Worm (Caenorhabditis elegans) whole organism, dauer: Measurements from ENCODE around the gene F13A2.5.

ENCODE experiments used
- unc-62 ChIP-seq: sonication (generic microtip); optimal IDR thresholded peaks from 2 replicates; lab custom pipeline; 2017; ENCODE audit warnings: missing biosample characterization, missing genetic modification reagents, missing genetic modification characterization

Gene F13A2.5

ce11 chrV:4401865-4402264, at the start of gene F13A2.5:
Gene F13A2.5, minus strand, starts transcription at chrV:4401965.
- TF ChIP-seq unc-62, result no peak

DNA sequence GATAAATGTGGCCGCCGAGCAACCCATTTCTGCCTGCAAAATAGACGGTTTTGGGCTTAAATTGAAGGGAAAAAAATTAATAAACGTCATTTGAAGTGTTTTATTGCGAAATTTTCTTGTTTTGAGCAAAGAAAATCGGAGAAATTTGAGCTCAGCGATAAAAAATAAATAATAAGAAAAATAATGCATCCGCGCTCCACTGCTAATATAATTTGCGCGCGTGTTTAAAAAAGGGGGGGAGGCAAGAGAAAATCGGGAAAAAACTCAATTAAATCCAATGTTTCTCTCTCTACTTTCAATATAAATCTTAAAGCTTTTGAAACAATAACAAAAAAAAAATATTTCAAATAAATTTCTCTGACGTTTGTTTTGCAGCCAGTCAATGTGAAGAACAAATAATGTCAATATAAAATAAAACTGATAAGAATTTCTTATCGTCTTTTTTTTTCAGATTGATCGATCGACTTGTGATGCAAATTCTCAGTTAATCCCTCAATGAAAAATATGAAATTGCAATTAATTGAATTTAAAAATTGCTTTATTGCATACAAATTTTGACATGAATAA, 48.8 kb upstream of the F13A2.5 start, which contains the start of gene rft-2:
TSS of gene rft-2 (minus strand) at position 41 of the 567 bp plus-strand sequence.
- no peak for TF ChIP-seq unc-62

ce11 chrV:4447637-4448036, 45.9 kb upstream of the F13A2.5 start:
- no peak for TF ChIP-seq unc-62

- no peak for TF ChIP-seq unc-62
Measured at ce11 chrV:4442749-4443381, 41.1 kb upstream of the F13A2.5 start, which contains the start of gene rft-1. Gene rft-1, minus strand, starts transcription at chrV:4443223.

DNA sequence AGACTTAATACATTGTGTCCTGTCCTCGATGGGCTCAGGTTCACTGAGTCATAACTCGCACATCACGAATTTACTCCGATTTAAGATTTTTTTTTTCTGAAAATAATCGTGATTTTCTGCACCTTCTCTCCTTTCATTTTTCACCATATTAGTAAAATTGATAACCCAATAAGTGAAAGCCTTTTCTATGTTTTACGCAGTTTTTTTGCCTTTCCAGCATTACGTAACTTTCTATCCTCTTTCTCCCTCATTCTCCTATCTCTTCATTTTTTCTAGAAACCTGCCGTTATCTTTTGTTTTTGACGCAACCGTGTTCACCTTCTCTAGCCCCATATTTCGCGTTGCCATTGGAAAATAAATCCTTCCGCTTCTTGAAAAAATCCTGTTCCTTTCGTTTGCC, 35.5 kb upstream of the F13A2.5 start:
- TF ChIP-seq unc-62, result no peak

DNA sequence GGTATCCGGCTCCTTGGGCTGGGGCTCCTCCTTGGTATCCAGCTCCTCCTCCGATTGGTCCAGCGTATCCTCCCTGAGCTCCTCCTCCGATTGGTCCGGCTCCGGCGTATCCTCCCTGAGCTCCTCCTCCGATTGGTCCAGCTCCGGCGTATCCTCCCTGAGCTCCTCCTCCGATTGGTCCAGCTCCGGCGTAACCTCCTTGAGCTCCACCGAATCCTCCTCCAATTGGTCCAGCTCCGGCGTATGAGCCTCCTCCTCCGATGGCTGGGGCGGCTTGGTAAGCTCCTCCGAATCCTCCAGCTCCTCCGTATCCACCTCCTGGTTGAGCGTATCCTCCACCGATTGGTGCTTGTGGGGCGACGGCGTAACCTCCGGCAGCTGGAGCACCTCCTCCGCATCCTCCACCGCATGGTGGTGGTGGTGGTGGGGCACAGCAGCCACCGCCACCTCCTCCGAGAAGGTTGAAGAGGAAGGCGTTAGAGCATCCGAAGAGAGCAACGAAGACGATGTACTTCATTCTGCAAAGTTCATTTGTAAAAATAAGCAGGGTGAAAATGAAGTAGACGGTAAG, 33.7 kb upstream of the F13A2.5 start, which contains the start of gene Y47D7A.13:
TSS of gene Y47D7A.13 (minus strand) at position 517 of the 571 bp plus-strand sequence.
- TF ChIP-seq unc-62, result no peak

DNA sequence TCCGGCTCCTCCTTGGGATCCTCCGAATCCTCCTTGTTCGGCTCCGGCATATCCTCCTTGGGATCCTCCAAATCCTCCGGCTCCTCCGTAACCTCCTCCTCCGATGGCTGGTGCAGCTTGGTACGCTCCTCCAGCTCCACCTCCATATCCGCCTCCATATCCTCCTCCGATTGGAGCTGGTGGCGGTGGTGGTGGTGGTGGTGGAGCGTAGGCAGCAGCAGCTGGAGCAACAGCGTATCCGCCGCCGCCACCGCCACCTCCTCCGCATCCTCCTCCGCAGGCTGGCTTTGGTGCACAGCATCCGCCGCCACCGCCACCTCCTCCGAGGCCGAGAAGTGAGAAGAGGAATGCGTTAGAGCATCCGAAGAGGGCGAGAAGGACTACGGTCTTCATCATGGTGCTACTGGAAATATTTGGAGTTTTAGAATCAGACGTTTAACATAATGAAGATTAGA, 31.0 kb upstream of the F13A2.5 start, which contains the start of gene Y47D7A.15:
TSS of gene Y47D7A.15 (minus strand) at position 405 of the 455 bp plus-strand sequence.
- no peak for TF ChIP-seq unc-62

DNA sequence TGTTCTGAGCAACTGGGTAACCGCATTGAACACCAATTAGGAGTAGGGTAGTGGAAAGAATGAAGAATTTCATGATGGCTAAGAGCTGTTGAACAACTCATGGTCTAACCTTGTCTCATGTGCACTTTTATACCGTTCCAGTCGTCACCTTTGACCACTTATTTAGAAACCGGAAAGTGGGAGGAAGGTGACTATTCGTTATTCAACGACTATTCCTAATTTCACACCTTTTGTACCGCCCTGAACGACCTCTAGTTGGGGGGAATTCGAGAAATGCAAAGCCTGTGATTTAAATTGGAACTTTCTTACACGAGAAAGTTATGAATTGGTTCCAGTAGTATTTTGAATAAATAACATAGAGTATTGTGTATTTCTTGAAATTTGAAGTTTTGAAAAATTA, 27.8 kb upstream of the F13A2.5 start, which contains the start of gene Y47D7A.12:
TSS of gene Y47D7A.12 (minus strand) at position 101 of the 400 bp plus-strand sequence.
- no peak for TF ChIP-seq unc-62

ce11 chrV:4428202-4428601, 26.4 kb upstream of the F13A2.5 start, which contains the start of gene Y47D7A.11:
Gene Y47D7A.11, minus strand, starts transcription at chrV:4428302.
- no peak for TF ChIP-seq unc-62

- no peak for TF ChIP-seq unc-62
Measured at ce11 chrV:4423860-4424401, 22.2 kb upstream of the F13A2.5 start, which contains the start of the genes Y47D7A.9 and Y47D7A.19. Gene Y47D7A.9, minus strand, starts transcription at chrV:4423960. Gene Y47D7A.19, plus strand, starts transcription at chrV:4424351.

- no peak for TF ChIP-seq unc-62
Measured at ce11 chrV:4423087-4423486, 21.3 kb upstream of the F13A2.5 start.

- TF ChIP-seq unc-62, result no peak
Measured at ce11 chrV:4422127-4422526, 20.4 kb upstream of the F13A2.5 start, which contains the start of gene skr-7. Gene skr-7, plus strand, starts transcription at chrV:4422427.

DNA sequence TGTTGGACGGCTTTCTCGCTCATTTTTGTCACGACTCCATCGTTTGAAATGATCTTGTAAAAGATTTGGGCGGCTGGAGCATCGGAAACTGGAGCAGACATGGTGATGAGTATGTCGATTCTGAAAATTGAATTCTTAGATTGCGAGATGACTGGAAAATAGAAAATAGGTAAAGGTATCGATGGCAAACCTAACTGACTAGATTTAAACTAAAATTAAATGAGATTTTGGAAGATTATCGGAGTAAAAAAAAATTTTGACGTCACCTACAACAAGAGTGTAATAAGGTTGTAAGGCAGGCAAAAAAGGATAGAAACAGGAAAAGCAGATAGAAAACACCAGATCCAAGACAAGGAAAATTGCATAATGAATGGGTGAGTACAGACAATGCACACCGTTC, 19.7 kb upstream of the F13A2.5 start, which contains the start of gene skr-14:
TSS of gene skr-14 (minus strand) at position 101 of the 400 bp plus-strand sequence.
- no peak for TF ChIP-seq unc-62

ce11 chrV:4419767-4420322, 18.1 kb upstream of the F13A2.5 start, which contains the start of the genes Y47D7A.7 and Y47D7A.2:
Gene Y47D7A.7, minus strand, starts transcription at chrV:4419867.
Gene Y47D7A.2, plus strand, starts transcription at chrV:4420272.
- no peak for TF ChIP-seq unc-62

DNA sequence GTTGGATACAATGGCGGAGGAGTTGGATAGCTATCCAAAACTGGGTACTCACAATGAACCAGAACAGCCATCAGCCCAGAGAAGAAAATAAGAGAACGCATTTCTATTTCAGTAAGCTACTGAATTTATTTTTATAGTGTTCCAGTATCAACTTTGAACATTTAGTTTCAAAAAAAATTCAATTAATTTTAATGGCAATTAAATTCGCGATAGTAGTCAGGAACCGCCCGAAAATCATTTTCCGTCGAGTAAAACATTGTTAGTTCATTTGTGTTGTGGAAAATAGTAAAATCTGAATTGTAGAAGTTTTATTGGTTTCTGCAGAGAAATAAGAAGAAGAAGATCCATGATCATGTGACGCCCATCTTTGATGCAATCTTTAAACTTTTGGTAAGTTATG, 16.4 kb upstream of the F13A2.5 start, which contains the start of gene Y47D7A.6:
TSS of gene Y47D7A.6 (minus strand) at position 101 of the 400 bp plus-strand sequence.
- TF ChIP-seq unc-62, result no peak

DNA sequence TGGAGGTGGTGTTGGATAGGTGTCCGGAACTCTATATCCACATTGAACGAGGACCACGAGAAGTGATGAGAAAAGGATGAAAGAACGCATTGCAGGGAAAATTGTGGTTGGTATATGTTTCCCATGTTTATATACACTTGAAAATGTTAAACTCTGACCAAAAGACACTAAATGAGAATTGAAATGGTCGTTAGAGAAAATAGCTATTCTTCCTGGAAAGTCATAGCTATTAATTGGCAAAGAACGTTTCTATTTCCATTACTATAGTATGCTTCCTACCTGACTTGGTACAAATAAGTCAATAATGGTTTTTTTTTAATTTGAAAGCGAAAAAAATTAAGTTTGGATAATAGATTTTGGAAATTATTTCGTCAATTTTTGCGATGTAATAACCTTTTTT, 14.9 kb upstream of the F13A2.5 start, which contains the start of gene Y47D7A.18:
TSS of gene Y47D7A.18 (minus strand) at position 101 of the 400 bp plus-strand sequence.
- TF ChIP-seq unc-62, result no peak
